Worm (Caenorhabditis elegans) whole organism, early embryonic: ENCODE data around the gene T05B9.2.

Source experiments
- B0310.2 ChIP-seq: sonication (generic microtip); optimal IDR thresholded peaks from 2 replicates; lab custom pipeline; 2016; ENCODE audit warnings: mild to moderate bottlenecking, missing genetic modification characterization, missing compliant biosample characterization
- F13C5.2 ChIP-seq: sonication (generic microtip); optimal IDR thresholded peaks from 2 replicates; lab custom pipeline; 2017; ENCODE audit warnings: mild to moderate bottlenecking, missing genetic modification characterization, inconsistent platforms, missing compliant biosample characterization
- ama-1 ChIP-seq: fragments of 150-350 bp; optimal IDR thresholded peaks from 2 replicates; lab custom pipeline; 2014
- ceh-13 ChIP-seq: fragments of 200-800 bp; sonication (Bioruptor generic); optimal IDR thresholded peaks from 2 replicates; lab custom pipeline; 2018; ENCODE audit warnings: mild to moderate bottlenecking, missing genetic modification characterization, missing compliant biosample characterization
- ceh-36 ChIP-seq: sonication (generic microtip); optimal IDR thresholded peaks from 2 replicates; lab custom pipeline; 2016; ENCODE audit warnings: missing genetic modification characterization, inconsistent platforms, missing compliant biosample characterization
- flt-1 ChIP-seq: fragments of 200-800 bp; sonication (Bioruptor generic); IDR thresholded peaks from 2 replicates; pipeline ENCODE4 v1.3.6; 2022; ENCODE audit warnings: missing genetic modification characterization, missing compliant biosample characterization
- hmbx-1 ChIP-seq: sonication (generic microtip); optimal IDR thresholded peaks from 2 replicates; lab custom pipeline; 2016; ENCODE audit warnings: mild to moderate bottlenecking, missing genetic modification characterization, missing compliant biosample characterization
- hmg-4 ChIP-seq: fragments of 200-800 bp; sonication (Bioruptor generic); optimal IDR thresholded peaks from 2 replicates; lab custom pipeline; 2018; ENCODE audit warnings: mild to moderate bottlenecking, missing genetic modification characterization, missing compliant biosample characterization
- pes-1 ChIP-seq: fragments of 200-800 bp; sonication (Bioruptor generic); IDR thresholded peaks from 2 replicates; pipeline ENCODE4 v1.3.6; 2022; ENCODE audit warnings: missing genetic modification reagents, missing genetic modification characterization, missing compliant biosample characterization
- sea-1 ChIP-seq: fragments of 200-800 bp; sonication (Bioruptor generic); conservative IDR thresholded peaks from 2 replicates; pipeline ENCODE4 v1.3.6; 2022; ENCODE audit warnings: missing genetic modification characterization, missing compliant biosample characterization
- tbx-11 ChIP-seq: fragments of 200-800 bp; sonication (Bioruptor generic); IDR thresholded peaks from 2 replicates; pipeline ENCODE4 v1.3.6; 2022; ENCODE audit warnings: missing genetic modification characterization, missing compliant biosample characterization
- tbx-37 ChIP-seq: fragments of 200-800 bp; sonication (Bioruptor generic); conservative IDR thresholded peaks from 2 replicates; pipeline ENCODE4 v1.3.6; 2022; ENCODE audit warnings: missing genetic modification reagents, missing genetic modification characterization, missing compliant biosample characterization
- tra-4 ChIP-seq: sonication (generic microtip); optimal IDR thresholded peaks from 2 replicates; lab custom pipeline; 2017; ENCODE audit warnings: missing genetic modification characterization, missing compliant biosample characterization

- TF ChIP-seq flt-1 (GFP tag; lab: Robert Waterston, UW) (no peak), pes-1 (GFP tag; lab: Robert Waterston, UW) (no peak), ama-1 (lab: Kevin White, UChicago) (no peak), ceh-13 (GFP tag; lab: Kevin White, UChicago) (no peak), tbx-11 (GFP tag; lab: Robert Waterston, UW) (no peak), hmg-4 (GFP tag; lab: Kevin White, UChicago) (no peak), tra-4 (tag; lab: Kevin White, UChicago) (no peak), hmbx-1 (no peak), B0310.2 (tag; lab: Kevin White, UChicago) (no peak), ceh-36 (tag; lab: Kevin White, UChicago) (no peak), sea-1 (GFP tag; lab: Robert Waterston, UW) (no peak), F13C5.2 (no peak), tbx-37 (GFP tag; lab: Robert Waterston, UW) (no peak)
Observed at ce11 chrII:11279971-11280370, 24.3 kb downstream of the T05B9.2 start.
